Worm (Caenorhabditis elegans): ENCODE results near the gene C09H5.7.

- no peak for TF ChIP-seq klf-2 (GFP tag; conservative IDR thresholded peaks at IDR 0.05)
- TF ChIP-seq cog-1 (tag; optimal IDR thresholded peaks at IDR 0.05): no peak
- TF ChIP-seq ztf-29 (GFP tag; IDR thresholded peaks at IDR 0.05): no peak
- TF ChIP-seq med-1 (GFP tag; optimal IDR thresholded peaks at IDR 0.05; ENCODE audit: insufficient read depth): no peak
- no peak for TF ChIP-seq ztf-23 (GFP tag; IDR thresholded peaks at IDR 0.05)
- TF ChIP-seq tab-1 (GFP tag; IDR thresholded peaks at IDR 0.05): no peak
- no peak for TF ChIP-seq flt-1 (GFP tag; IDR thresholded peaks at IDR 0.05)
- TF ChIP-seq T22C8.4 (GFP tag; IDR thresholded peaks at IDR 0.05): no peak
Observed at ce11 chrV:8051851-8052250, 33.2 kb downstream of the C09H5.7 start, which contains the start of gene sth-1.

Data from whole organism, midembryonic.